Worm (Caenorhabditis elegans) whole organism, L4/young adult: Measurements from ENCODE around the gene ZK354.8.
"Not testable (repeated sequence)": the region's sequence is repeated elsewhere in the genome, so short reads cannot be mapped to it uniquely, and the experiment has no call there.

Experiments used
- dao-5 ChIP-seq: sonication (generic microtip); optimal IDR thresholded peaks from 2 replicates; lab custom pipeline; 2016; ENCODE audit warnings: missing genotype, missing genetic modification characterization, moderate library complexity, missing compliant biosample characterization
- him-1 ChIP-seq: sonication (generic microtip); optimal IDR thresholded peaks from 2 replicates; lab custom pipeline; 2016; ENCODE audit warnings: missing genotype, missing genetic modification reagents, missing genetic modification characterization, missing compliant biosample characterization

- TF ChIP-seq dao-5, him-1 (tag; lab: Kevin White, UChicago): not testable (repeated sequence)
Observed at ce11 chrIV:5260289-5260688, 45.7 kb downstream of the ZK354.8 start, which contains the start of gene msp-19.
